Fruit fly (Drosophila melanogaster) whole organism, embryonic: ENCODE measurements around the gene CG31883.
A peak's percentile ranks its signal among the peaks of the same experiment; 100 is the strongest.

ENCODE experiments used
- Atf-2 ChIP-seq: fragments of 200-800 bp; sonication (Bioruptor generic); optimal IDR thresholded peaks from 2 replicates; lab custom pipeline; 2016; ENCODE audit warnings: missing biosample characterization, missing genetic modification characterization
- BEAF-32 ChIP-seq: fragments of 200-800 bp; sonication (Bioruptor generic); optimal IDR thresholded peaks from 3 replicates; lab custom pipeline; 2017; ENCODE audit warnings: missing biosample characterization, missing genetic modification characterization, mild to moderate bottlenecking, moderate library complexity, missing genetic modification reagents
- Bdp1 ChIP-seq: fragments of 200-800 bp; sonication (Bioruptor generic); optimal IDR thresholded peaks from 3 replicates; lab custom pipeline; 2016; ENCODE audit warnings: missing biosample characterization, missing genetic modification characterization
- Bteb2 ChIP-seq: fragments of 200-800 bp; sonication (Bioruptor generic); optimal IDR thresholded peaks from 2 replicates; lab custom pipeline; 2016; ENCODE audit warnings: missing biosample characterization, missing genetic modification characterization
- CG10321 ChIP-seq: fragments of 200-800 bp; sonication (Bioruptor generic); IDR thresholded peaks from 2 replicates; pipeline ENCODE4 v1.3.6; 2022; ENCODE audit warnings: missing biosample characterization, missing genetic modification characterization
- CG11085 ChIP-seq: fragments of 200-800 bp; sonication (Bioruptor generic); IDR thresholded peaks from 2 replicates; pipeline ENCODE4 v1.3.6; 2022; ENCODE audit warnings: missing biosample characterization, missing genetic modification characterization
- CG11247 ChIP-seq: fragments of 200-800 bp; sonication (Bioruptor generic); IDR thresholded peaks from 2 replicates; pipeline ENCODE4 v1.3.6; 2022; ENCODE audit warnings: missing biosample characterization, missing genetic modification characterization
- CG11695 ChIP-seq: fragments of 200-800 bp; sonication (Bioruptor generic); IDR thresholded peaks from 3 replicates; pipeline ENCODE4 v1.3.6; 2022; ENCODE audit warnings: missing biosample characterization, missing genetic modification characterization
- CG12071 ChIP-seq: fragments of 200-800 bp; sonication (Bioruptor generic); optimal IDR thresholded peaks from 3 replicates; lab custom pipeline; 2018; ENCODE audit warnings: missing biosample characterization, mild to moderate bottlenecking, missing genetic modification characterization
- CG12236 ChIP-seq: fragments of 200-800 bp; sonication (Bioruptor generic); optimal IDR thresholded peaks from 2 replicates; lab custom pipeline; 2016; ENCODE audit warnings: missing biosample characterization, missing genetic modification characterization
- CG12769 ChIP-seq: fragments of 200-800 bp; sonication (Bioruptor generic); optimal IDR thresholded peaks from 2 replicates; lab custom pipeline; 2019; ENCODE audit warnings: missing biosample characterization, mild to moderate bottlenecking, missing genetic modification characterization, moderate library complexity
- CG12942 ChIP-seq: fragments of 200-800 bp; sonication (Bioruptor generic); optimal IDR thresholded peaks from 3 replicates; lab custom pipeline; 2016; ENCODE audit warnings: missing biosample characterization, missing genetic modification characterization
- CG13894 ChIP-seq: fragments of 200-800 bp; sonication (Bioruptor generic); optimal IDR thresholded peaks from 3 replicates; lab custom pipeline; 2018; ENCODE audit warnings: missing biosample characterization, mild to moderate bottlenecking, missing genetic modification characterization, moderate library complexity
- CG14441 ChIP-seq: fragments of 200-800 bp; sonication (Bioruptor generic); IDR thresholded peaks from 2 replicates; pipeline ENCODE4 v1.3.6; 2022; ENCODE audit warnings: missing biosample characterization, missing genetic modification characterization
- CG14965 ChIP-seq: fragments of 200-800 bp; sonication (Bioruptor generic); optimal IDR thresholded peaks from 2 replicates; lab custom pipeline; 2016; ENCODE audit warnings: missing biosample characterization, missing genetic modification characterization, borderline replicate concordance
- CG15514 ChIP-seq: fragments of 200-800 bp; sonication (Bioruptor generic); optimal IDR thresholded peaks from 3 replicates; lab custom pipeline; 2017; ENCODE audit warnings: missing biosample characterization, missing genetic modification characterization, mild to moderate bottlenecking, moderate library complexity, missing genetic modification reagents
- CG16813 ChIP-seq: fragments of 200-800 bp; sonication (Bioruptor generic); IDR thresholded peaks from 3 replicates; pipeline ENCODE4 v1.3.6; 2022; ENCODE audit warnings: missing biosample characterization, missing genetic modification characterization; ENCODE audit not compliant: partially characterized antibody
- CG17568 ChIP-seq: fragments of 200-800 bp; sonication (Bioruptor generic); optimal IDR thresholded peaks from 2 replicates; lab custom pipeline; 2018; ENCODE audit warnings: missing biosample characterization, mild to moderate bottlenecking, missing genetic modification characterization, moderate library complexity
- CG17612 ChIP-seq: fragments of 200-800 bp; sonication (Bioruptor generic); IDR thresholded peaks from 2 replicates; pipeline ENCODE4 v1.3.6; 2022; ENCODE audit warnings: missing biosample characterization, missing genetic modification characterization
- CG17912 ChIP-seq: fragments of 200-800 bp; sonication (Bioruptor generic); optimal IDR thresholded peaks from 2 replicates; lab custom pipeline; 2018; ENCODE audit warnings: missing biosample characterization, mild to moderate bottlenecking, missing genetic modification characterization
- CG2116 ChIP-seq: fragments of 200-800 bp; sonication (Bioruptor generic); optimal IDR thresholded peaks from 3 replicates; lab custom pipeline; 2018; ENCODE audit warnings: missing biosample characterization, mild to moderate bottlenecking, missing genetic modification characterization
- CG33557 ChIP-seq: fragments of 200-800 bp; sonication (Bioruptor generic); optimal IDR thresholded peaks from 2 replicates; lab custom pipeline; 2019; ENCODE audit warnings: missing biosample characterization, mild to moderate bottlenecking, missing genetic modification characterization, moderate library complexity
- CG3726 ChIP-seq: fragments of 200-800 bp; sonication (Bioruptor generic); IDR thresholded peaks from 3 replicates; pipeline ENCODE4, ENCODE4 v1.3.6; 2022; ENCODE audit warnings: missing biosample characterization, missing genetic modification characterization
- CG8924 ChIP-seq: fragments of 200-800 bp; optimal IDR thresholded peaks from 3 replicates; lab custom pipeline; 2019; ENCODE audit warnings: missing biosample characterization, mild to moderate bottlenecking, missing genetic modification characterization, moderate library complexity
- CG9437 ChIP-seq: fragments of 200-800 bp; sonication (Bioruptor generic); optimal IDR thresholded peaks from 2 replicates; lab custom pipeline; 2018; ENCODE audit warnings: missing biosample characterization, mild to moderate bottlenecking, missing genetic modification characterization
- CG9817 ChIP-seq: fragments of 200-800 bp; sonication (Bioruptor generic); optimal IDR thresholded peaks from 2 replicates; lab custom pipeline; 2018; ENCODE audit warnings: missing biosample characterization, mild to moderate bottlenecking, missing genetic modification characterization, moderate library complexity
- Chrac-16 ChIP-seq: fragments of 200-800 bp; sonication (Bioruptor generic); optimal IDR thresholded peaks from 3 replicates; lab custom pipeline; 2016; ENCODE audit warnings: missing biosample characterization, missing genetic modification characterization
- Deaf1 ChIP-seq: fragments of 200-800 bp; optimal IDR thresholded peaks from 3 replicates; lab custom pipeline; 2019; ENCODE audit warnings: missing biosample characterization, mild to moderate bottlenecking, missing genetic modification characterization, moderate library complexity
- HHEX ChIP-seq: fragments of 200-800 bp; sonication (Bioruptor generic); optimal IDR thresholded peaks from 3 replicates; lab custom pipeline; 2017; ENCODE audit warnings: missing biosample characterization, mild to moderate bottlenecking, missing genetic modification characterization, missing genetic modification reagents
- Hmr ChIP-seq: fragments of 200-800 bp; sonication (Bioruptor generic); optimal IDR thresholded peaks from 3 replicates; lab custom pipeline; 2017; ENCODE audit warnings: mild to moderate bottlenecking, missing biosample characterization, missing genetic modification reagents, missing genetic modification characterization
- Max ChIP-seq: fragments of 200-800 bp; sonication (Bioruptor generic); optimal IDR thresholded peaks from 2 replicates; lab custom pipeline; 2016; ENCODE audit warnings: missing biosample characterization, mild to moderate bottlenecking, missing genetic modification characterization
- TFAM ChIP-seq: fragments of 200-800 bp; sonication (Bioruptor generic); optimal IDR thresholded peaks from 2 replicates; lab custom pipeline; 2017; ENCODE audit warnings: missing biosample characterization, missing genetic modification characterization, inconsistent platforms
- bsh ChIP-seq, 2 experiments: fragments of 200-800 bp; sonication (Bioruptor generic); optimal IDR thresholded peaks; 2 replicates each; lab custom pipeline; 2017 to 2018; ENCODE audit warnings: mild to moderate bottlenecking in 2 of 2, missing biosample characterization in 2 of 2, missing genetic modification characterization in 2 of 2, moderate library complexity in 1 of 2
- ci ChIP-seq: fragments of 200-800 bp; sonication (Bioruptor generic); IDR thresholded peaks from 3 replicates; pipeline ENCODE4 v1.3.6; 2022; ENCODE audit warnings: missing biosample characterization, missing genetic modification characterization
- dm ChIP-seq: fragments of 200-800 bp; sonication (Bioruptor generic); optimal IDR thresholded peaks from 3 replicates; lab custom pipeline; 2016; ENCODE audit warnings: missing biosample characterization, missing genetic modification characterization
- dmrt11E ChIP-seq: fragments of 200-800 bp; sonication (Bioruptor generic); optimal IDR thresholded peaks from 3 replicates; lab custom pipeline; 2018; ENCODE audit warnings: missing biosample characterization, mild to moderate bottlenecking, missing genetic modification characterization, moderate library complexity
- dysf ChIP-seq: fragments of 200-800 bp; sonication (Bioruptor generic); IDR thresholded peaks from 3 replicates; pipeline ENCODE4 v1.3.6; 2022; ENCODE audit warnings: missing biosample characterization, missing genetic modification characterization
- eve ChIP-seq, 2 experiments: fragments of >200 bp; optimal IDR thresholded peaks; 2 replicates each; lab custom pipeline; 2017; ENCODE audit warnings: missing biosample characterization in 2 of 2, missing genetic modification characterization in 2 of 2
- gsb ChIP-seq: fragments of 200-800 bp; sonication (Bioruptor generic); IDR thresholded peaks from 2 replicates; pipeline ENCODE4 v1.3.6; 2022; ENCODE audit warnings: missing biosample characterization, missing genetic modification characterization
- kah ChIP-seq: fragments of 200-800 bp; sonication (Bioruptor generic); optimal IDR thresholded peaks from 2 replicates; lab custom pipeline; 2018; ENCODE audit warnings: missing biosample characterization, mild to moderate bottlenecking, missing genetic modification characterization
- mam ChIP-seq: fragments of 200-800 bp; sonication (Bioruptor generic); optimal IDR thresholded peaks from 3 replicates; lab custom pipeline; 2016; ENCODE audit warnings: missing biosample characterization, missing genetic modification characterization
- psq ChIP-seq: fragments of 200-800 bp; sonication (Bioruptor generic); optimal IDR thresholded peaks from 2 replicates; lab custom pipeline; 2017; ENCODE audit warnings: missing biosample characterization, missing genetic modification characterization
- ranshi ChIP-seq: fragments of 200-800 bp; sonication (Bioruptor generic); IDR thresholded peaks from 2 replicates; pipeline ENCODE4 v1.3.6; 2022; ENCODE audit warnings: missing biosample characterization, missing genetic modification characterization
- rib ChIP-seq: fragments of 200-800 bp; sonication (Bioruptor generic); IDR thresholded peaks from 2 replicates; pipeline ENCODE4 v1.3.6; 2022; ENCODE audit warnings: missing biosample characterization, missing genetic modification characterization
- run ChIP-seq: fragments of 200-800 bp; sonication (Bioruptor generic); optimal IDR thresholded peaks from 3 replicates; lab custom pipeline; 2018; ENCODE audit warnings: missing biosample characterization, mild to moderate bottlenecking, missing genetic modification characterization
- shn ChIP-seq: fragments of 200-800 bp; sonication (Bioruptor generic); optimal IDR thresholded peaks from 3 replicates; lab custom pipeline; 2016; ENCODE audit warnings: missing biosample characterization, missing genetic modification characterization
- sr ChIP-seq: fragments of 200-800 bp; sonication (Bioruptor generic); IDR thresholded peaks from 3 replicates; pipeline ENCODE4 v1.3.6; 2022; ENCODE audit warnings: missing biosample characterization, missing genetic modification characterization
- ttk ChIP-seq: fragments of 200-800 bp; sonication (Bioruptor generic); IDR thresholded peaks from 2 replicates; pipeline ENCODE4 v2.1.2; 2022; ENCODE audit warnings: missing biosample characterization, missing genetic modification characterization
- unc-4 ChIP-seq: fragments of 200-800 bp; sonication (Bioruptor generic); IDR thresholded peaks from 2 replicates; pipeline ENCODE4 v1.3.6; 2022; ENCODE audit warnings: missing biosample characterization, missing genetic modification characterization; ENCODE audit not compliant: partially characterized antibody
- vnd ChIP-seq: fragments of 200-800 bp; sonication (Bioruptor generic); IDR thresholded peaks from 3 replicates; pipeline ENCODE4 v1.3.6; 2022; ENCODE audit warnings: missing biosample characterization, missing genetic modification characterization; ENCODE audit not compliant: partially characterized antibody

Gene CG31883

DNA sequence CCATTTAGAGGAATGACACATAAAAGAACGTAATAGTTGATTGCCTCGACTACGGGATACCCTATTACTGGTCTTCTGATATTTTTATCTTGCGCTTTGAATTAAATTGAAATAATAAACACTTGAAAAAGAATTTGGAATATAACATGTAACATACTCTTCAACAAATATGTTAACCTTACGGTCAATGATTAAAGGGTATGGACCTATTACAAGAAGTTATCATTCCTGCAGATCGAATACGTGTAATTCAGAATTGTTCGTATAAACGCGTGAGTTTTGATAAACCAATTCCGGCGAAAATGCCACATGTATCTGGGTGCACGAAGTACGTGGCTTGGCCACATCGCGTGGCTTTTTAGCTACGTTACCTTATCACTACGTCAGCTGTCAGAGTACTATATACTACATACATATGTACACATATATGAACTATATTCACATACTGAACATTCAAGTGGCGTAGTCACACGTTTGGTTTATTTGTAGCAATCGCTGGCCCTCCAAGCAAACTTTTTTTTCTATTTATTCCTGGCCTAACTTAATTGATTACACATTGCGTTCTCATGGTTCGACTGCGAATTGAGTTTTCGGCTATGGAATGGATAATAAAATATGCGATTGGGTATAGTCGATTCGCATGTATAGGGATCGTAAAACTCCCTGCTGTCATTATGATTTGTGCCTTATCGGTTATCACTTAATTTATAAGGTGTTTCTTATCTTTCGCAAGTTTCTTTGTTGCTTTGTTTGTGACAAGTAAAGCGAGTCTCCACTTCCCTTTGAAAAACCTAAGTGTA lies 29.9 kb upstream of the CG31883 start (continued):
- TF ChIP-seq psq (GFP tag; lab: Kevin White, UChicago) (no peak), CG10321 (GFP tag; lab: Robert Waterston, UW) (0 out of 2 replicates have a peak, but pooled peaks have one; percentile 16), CG12236 (GFP tag; lab: Kevin White, UChicago) (no peak), CG3726 (no peak), CG17612 (GFP tag; lab: Robert Waterston, UW) (0 out of 2 replicates have a peak, but pooled peaks have one; percentile 6), Bdp1 (GFP tag; lab: Kevin White, UChicago) (no peak), dm (no peak), CG13894 (no peak), gsb (GFP tag; lab: Robert Waterston, UW) (peak; percentile 23; the same call in 1 of the 2 replicates), CG12071 (peak; percentile 43), Chrac-16 (GFP tag; lab: Kevin White, UChicago) (peak; percentile 47), Hmr (GFP tag; lab: Kevin White, UChicago) (peak; percentile 40), CG33557 (no peak), ttk (GFP tag; lab: Robert Waterston, UW) (peak; percentile 49; the same call in 1 of the 2 replicates), Deaf1 (tag; lab: Kevin White, UChicago) (peak; percentile 44), CG9817 (tag; lab: Kevin White, UChicago) (peak; percentile 17), sr (no peak), CG15514 (GFP tag; lab: Kevin White, UChicago) (peak; percentile 23), CG16813 (GFP tag; lab: Robert Waterston, UW) (no peak), dysf (GFP tag; lab: Robert Waterston, UW) (peak; percentile 81), eve (GFP tag; optimal IDR thresholded peaks at IDR 0.05; lab: Kevin White, UChicago) (no peak), CG11695 (GFP tag; lab: Robert Waterston, UW) (peak; percentile 71; the same call in 2 of the 3 replicates)

dm6 chr2L:9498985-9499249 lies 29.4 kb upstream of the CG31883 start:
- no peak for TF ChIP-seq CG11085 (GFP tag; lab: Robert Waterston, UW)
- TF ChIP-seq CG9437 (GFP tag; lab: Kevin White, UChicago): no peak
- TF ChIP-seq rib: no peak
- no peak for TF ChIP-seq unc-4 (GFP tag; lab: Robert Waterston, UW)
- peak; percentile 5 for TF ChIP-seq CG2116 (GFP tag; lab: Kevin White, UChicago)
- no peak for TF ChIP-seq vnd
- TF ChIP-seq shn (GFP tag; lab: Kevin White, UChicago): no peak
- TF ChIP-seq CG14441 (GFP tag; lab: Robert Waterston, UW): no peak
- TF ChIP-seq kah (GFP tag; lab: Kevin White, UChicago): no peak
- TF ChIP-seq ci: no peak
- TF ChIP-seq mam (GFP tag; lab: Kevin White, UChicago): no peak
- no peak for TF ChIP-seq Bteb2 (GFP tag; lab: Kevin White, UChicago)
- TF ChIP-seq CG12942 (GFP tag; lab: Kevin White, UChicago): no peak
- no peak for TF ChIP-seq HHEX (GFP tag; lab: Kevin White, UChicago)
- no peak for TF ChIP-seq CG12769 (tag; lab: Kevin White, UChicago)
- no peak for TF ChIP-seq CG17912 (GFP tag; lab: Kevin White, UChicago)
- no peak for TF ChIP-seq Max
- no peak for TF ChIP-seq ranshi
- peak in 1 of 2 experiments; percentile 27 for TF ChIP-seq bsh (GFP tag; optimal IDR thresholded peaks at IDR 0.05; lab: Kevin White, UChicago)
- peak; percentile 5 for TF ChIP-seq dmrt11E (tag; lab: Kevin White, UChicago)
- peak; percentile 37 for TF ChIP-seq CG17568 (GFP tag; lab: Kevin White, UChicago)
- TF ChIP-seq CG8924 (tag; lab: Kevin White, UChicago): no peak
- TF ChIP-seq BEAF-32 (GFP tag; lab: Kevin White, UChicago): no peak
- no peak for TF ChIP-seq CG14965 (GFP tag; lab: Kevin White, UChicago)
- no peak for TF ChIP-seq TFAM
- TF ChIP-seq Atf-2 (GFP tag; lab: Kevin White, UChicago): no peak
- no peak for TF ChIP-seq run (tag; lab: Kevin White, UChicago)
- no peak for TF ChIP-seq CG11247 (GFP tag; lab: Robert Waterston, UW)
